Worm (Caenorhabditis elegans): ENCODE results near the gene zgpa-1.

zgpa-1 gene

DNA sequence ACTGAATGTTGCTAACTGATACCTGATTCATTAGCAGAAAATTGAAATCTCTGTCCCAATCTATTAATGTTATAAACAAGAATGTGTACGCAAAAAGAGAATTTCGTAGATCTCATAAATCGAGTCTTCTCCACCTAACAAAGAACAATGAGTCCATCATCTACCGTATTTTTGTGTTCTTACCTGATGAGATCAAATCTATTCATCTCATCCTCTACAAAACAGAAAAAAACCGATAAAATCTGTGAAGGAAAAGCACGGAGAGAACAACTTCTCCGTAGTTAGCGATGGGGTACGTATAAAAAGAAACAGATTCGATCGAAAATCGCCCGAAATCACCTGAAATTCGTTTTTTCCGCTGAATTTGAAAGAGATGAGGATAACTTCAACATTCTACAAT, 4.0 kb downstream of the zgpa-1 start, which contains the start of gene C33H5.1:
TSS of gene C33H5.1 (plus strand) at position 330 of the 400 bp plus-strand sequence.
- TF ChIP-seq aly-2 (tag; optimal IDR thresholded peaks at IDR 0.05) = no peak
- TF ChIP-seq R02D3.7 (tag; optimal IDR thresholded peaks at IDR 0.05) = no peak
- peak; percentile 83 for TF ChIP-seq elt-1 (tag; optimal IDR thresholded peaks at IDR 0.05)
- no peak for TF ChIP-seq fkh-2 (tag; optimal IDR thresholded peaks at IDR 0.05)
- no peak for TF ChIP-seq nhr-76 (tag; optimal IDR thresholded peaks at IDR 0.05)
- TF ChIP-seq ama-1 (optimal IDR thresholded peaks at IDR 0.05) = no peak
- TF ChIP-seq nhr-23 (tag; optimal IDR thresholded peaks at IDR 0.05) = no peak
- TF ChIP-seq daf-12 (tag; optimal IDR thresholded peaks at IDR 0.05) = no peak
- no peak for TF ChIP-seq nhr-237 (tag; optimal IDR thresholded peaks at IDR 0.05)

ce11 chrIV:7804740-7805139, 7.9 kb downstream of the zgpa-1 start, which contains the start of gene C33H5.2:
TSS of gene C33H5.2 (plus strand) at chrIV:7805040.
- TF ChIP-seq elt-2 (tag; optimal IDR thresholded peaks at IDR 0.05) (no peak), sea-2 (GFP tag; optimal IDR thresholded peaks at IDR 0.05) (no peak), unc-39 (tag; optimal IDR thresholded peaks at IDR 0.05) (no peak), aly-2 (tag; optimal IDR thresholded peaks at IDR 0.05) (no peak), fos-1 (tag; optimal IDR thresholded peaks at IDR 0.05) (no peak), unc-62 (GFP tag; optimal IDR thresholded peaks at IDR 0.05) (no peak), nhr-76 (tag; optimal IDR thresholded peaks at IDR 0.05) (no peak), nhr-23 (tag; optimal IDR thresholded peaks at IDR 0.05) (no peak), ceh-82 (tag; optimal IDR thresholded peaks at IDR 0.05) (no peak), nhr-237 (tag; optimal IDR thresholded peaks at IDR 0.05) (no peak), fkh-2 (tag; optimal IDR thresholded peaks at IDR 0.05) (no peak), ztf-11 (tag; optimal IDR thresholded peaks at IDR 0.05) (no peak), zag-1 (tag; optimal IDR thresholded peaks at IDR 0.05) (no peak), pha-4 (tag; optimal IDR thresholded peaks at IDR 0.05) (no peak), lsy-12 (tag; optimal IDR thresholded peaks at IDR 0.05) (no peak), nfya-1 (tag; optimal IDR thresholded peaks at IDR 0.05; ENCODE audit: insufficient read depth) (no peak), elt-1 (tag; optimal IDR thresholded peaks at IDR 0.05) (no peak), pqm-1 (tag; optimal IDR thresholded peaks at IDR 0.05) (no peak), lin-15B (tag; optimal IDR thresholded peaks at IDR 0.05) (no peak)

DNA sequence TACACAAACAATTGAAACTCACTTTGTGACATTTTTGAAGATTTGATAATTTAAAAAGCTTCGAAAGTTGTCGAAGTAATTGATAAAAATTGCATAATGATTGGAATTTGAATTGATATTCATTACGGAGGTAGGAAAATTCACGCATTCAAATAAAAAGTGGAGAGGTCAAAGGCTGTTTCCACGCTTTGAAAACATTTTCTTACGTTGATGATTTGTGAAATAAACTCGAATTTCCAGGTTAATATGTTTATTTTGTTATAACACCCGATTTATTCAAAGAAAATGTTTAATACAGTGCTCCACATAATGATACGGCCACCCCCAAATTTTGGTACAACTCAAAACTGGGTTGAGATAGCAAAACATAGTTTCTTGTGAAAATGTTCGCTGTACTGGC, 9.4 kb downstream of the zgpa-1 start, which contains the start of gene C33H5.16:
TSS of gene C33H5.16 (minus strand) at position 101 of the 400 bp plus-strand sequence.
- TF ChIP-seq unc-62 (GFP tag; optimal IDR thresholded peaks at IDR 0.05) (no peak), nhr-77 (tag; optimal IDR thresholded peaks at IDR 0.05) (no peak), elt-1 (tag; optimal IDR thresholded peaks at IDR 0.05) (no peak)

DNA sequence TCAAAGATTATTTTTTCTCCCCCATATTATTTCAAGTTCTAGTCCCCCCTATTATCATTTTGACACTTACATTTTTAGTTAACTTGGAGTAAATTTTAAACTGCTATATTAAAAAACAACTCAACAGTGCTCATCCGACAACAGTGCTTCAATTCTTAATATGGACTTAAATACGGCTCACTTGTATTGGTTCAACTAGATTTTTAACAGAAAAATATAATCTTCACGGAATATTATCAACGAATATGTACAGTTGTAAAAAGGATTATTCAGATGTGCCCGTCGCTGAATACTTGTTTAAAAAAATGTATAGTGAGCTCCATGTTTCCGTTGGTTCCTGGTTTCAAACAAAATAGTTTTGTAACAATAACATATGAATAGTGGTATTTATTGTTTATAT, 12.3 kb downstream of the zgpa-1 start:
- TF ChIP-seq snpc-4 (tag; optimal IDR thresholded peaks at IDR 0.05) (no peak), hmg-11 (tag; optimal IDR thresholded peaks at IDR 0.05) (no peak), fkh-10 (GFP tag; optimal IDR thresholded peaks at IDR 0.05) (no peak), egl-5 (tag; optimal IDR thresholded peaks at IDR 0.05) (no peak), nhr-25 (tag; optimal IDR thresholded peaks at IDR 0.05) (no peak), pha-4 (tag; optimal IDR thresholded peaks at IDR 0.05) (no peak), lin-39 (tag; optimal IDR thresholded peaks at IDR 0.05) (no peak), ceh-16 (tag; optimal IDR thresholded peaks at IDR 0.05) (no peak), tbx-2 (tag; optimal IDR thresholded peaks at IDR 0.05) (no peak), nhr-11 (tag; optimal IDR thresholded peaks at IDR 0.05) (no peak), ama-1 (optimal IDR thresholded peaks at IDR 0.05) (no peak), nhr-43 (tag; optimal IDR thresholded peaks at IDR 0.05; ENCODE audit: poor library complexity, severe bottlenecking) (no peak)

ce11 chrIV:7796432-7797113, 16.0 kb downstream of the zgpa-1 start, which contains the start of gene sgo-1:
TSS of gene sgo-1 (minus strand) at chrIV:7796482.
- TF ChIP-seq egl-5 (tag; optimal IDR thresholded peaks at IDR 0.05) (no peak), egl-27 (tag; optimal IDR thresholded peaks at IDR 0.05) (no peak), unc-39 (tag; optimal IDR thresholded peaks at IDR 0.05) (no peak), nfya-1 (tag; optimal IDR thresholded peaks at IDR 0.05; ENCODE audit: insufficient read depth) (no peak), nhr-43 (tag; optimal IDR thresholded peaks at IDR 0.05; ENCODE audit: poor library complexity, severe bottlenecking) (no peak), jun-1 (tag; optimal IDR thresholded peaks at IDR 0.05) (no peak), mdl-1 (tag; optimal IDR thresholded peaks at IDR 0.05) (no peak), fos-1 (tag; optimal IDR thresholded peaks at IDR 0.05) (no peak), nhr-237 (tag; optimal IDR thresholded peaks at IDR 0.05) (no peak), mml-1 (tag; optimal IDR thresholded peaks at IDR 0.05) (no peak), nhr-77 (tag; optimal IDR thresholded peaks at IDR 0.05) (no peak), elt-2 (tag; optimal IDR thresholded peaks at IDR 0.05) (no peak)

Data from whole organism, L3 larva.